Fruit fly (Drosophila melanogaster): Measurements from ENCODE around the gene CG14071.

- TF ChIP-seq Eip93F (GFP tag; optimal IDR thresholded peaks at IDR 0.05) (no peak), CG10669 (GFP tag; optimal IDR thresholded peaks at IDR 0.05) (no peak), CG31627 (GFP tag; optimal IDR thresholded peaks at IDR 0.05) (no peak), Hr4 (GFP tag; optimal IDR thresholded peaks at IDR 0.05) (no peak), Eip78C (GFP tag) (peak; percentile 69), CG6792 (GFP tag; optimal IDR thresholded peaks at IDR 0.05) (no peak), Hr39 (GFP tag; optimal IDR thresholded peaks at IDR 0.05) (no peak), Lpt (GFP tag; optimal IDR thresholded peaks at IDR 0.05) (no peak), vri (GFP tag; optimal IDR thresholded peaks at IDR 0.05) (peak; percentile 96)
Observed at dm6 chr2L:10850320-10850990, 38.3 kb downstream of the CG14071 start, which contains the start of gene porin.
